Fruit fly (Drosophila melanogaster) S2 (cell line): ENCODE measurements around the gene Kr-h1.

Experiments
- CG8478 ChIP-seq: fragments of >200 bp; optimal IDR thresholded peaks from 2 replicates; lab custom pipeline; 2018
- CTCF ChIP-seq, 2 experiments: fragments of >200 bp; optimal IDR thresholded peaks; 2 replicates each; lab custom pipeline; 2018

The Kr-h1 gene

dm6 chr2L:6081134-6081832 is 1.1 kb upstream of the Kr-h1 start:
- TF ChIP-seq CTCF (optimal IDR thresholded peaks at IDR 0.05; lab: Kevin White, UChicago) (no peak), CG8478 (no peak)

dm6 chr2L:6082936-6083627 is 679 bp downstream of the Kr-h1 start:
- TF ChIP-seq CG8478 (no peak), CTCF (optimal IDR thresholded peaks at IDR 0.05; lab: Kevin White, UChicago) (no peak)

- TF ChIP-seq CTCF (optimal IDR thresholded peaks at IDR 0.05; lab: Kevin White, UChicago) (no peak), CG8478 (no peak)
Observed at dm6 chr2L:6084694-6085093, 2.3 kb downstream of the Kr-h1 start.

- no peak for TF ChIP-seq CTCF (optimal IDR thresholded peaks at IDR 0.05; lab: Kevin White, UChicago)
- no peak for TF ChIP-seq CG8478
Observed at dm6 chr2L:6085733-6086317, 3.4 kb downstream of the Kr-h1 start.

dm6 chr2L:6086771-6087170 is 4.4 kb downstream of the Kr-h1 start:
- TF ChIP-seq CG8478 (no peak), CTCF (optimal IDR thresholded peaks at IDR 0.05; lab: Kevin White, UChicago) (no peak)

- TF ChIP-seq CTCF (optimal IDR thresholded peaks at IDR 0.05; lab: Kevin White, UChicago) (no peak), CG8478 (no peak)
Observed at dm6 chr2L:6087685-6088084, 5.3 kb downstream of the Kr-h1 start.

- TF ChIP-seq CG8478 = no peak
- no peak for TF ChIP-seq CTCF (optimal IDR thresholded peaks at IDR 0.05; lab: Kevin White, UChicago)
Observed at dm6 chr2L:6088371-6089365, 6.3 kb downstream of the Kr-h1 start.

dm6 chr2L:6089604-6090198 is 7.3 kb downstream of the Kr-h1 start:
- TF ChIP-seq CG8478 = no peak
- no peak for TF ChIP-seq CTCF (optimal IDR thresholded peaks at IDR 0.05; lab: Kevin White, UChicago)

dm6 chr2L:6090365-6090764 is 8.0 kb downstream of the Kr-h1 start:
- no peak for TF ChIP-seq CTCF (optimal IDR thresholded peaks at IDR 0.05; lab: Kevin White, UChicago)
- no peak for TF ChIP-seq CG8478

dm6 chr2L:6090786-6091716 is 8.6 kb downstream of the Kr-h1 start, which contains the start of gene CG45075:
CG45075 (plus strand) TSS chr2L:6091412.
- TF ChIP-seq CG8478 = no peak
- peak in 1 of 2 experiments; percentile 19 for TF ChIP-seq CTCF (optimal IDR thresholded peaks at IDR 0.05; lab: Kevin White, UChicago)

- TF ChIP-seq CG8478 (no peak), CTCF (optimal IDR thresholded peaks at IDR 0.05; lab: Kevin White, UChicago) (no peak)
Observed at dm6 chr2L:6092300-6092699, 9.9 kb downstream of the Kr-h1 start.

dm6 chr2L:6098479-6099269 is 16.3 kb downstream of the Kr-h1 start, which contains the start of gene CG9175:
CG9175 (minus strand) TSS chr2L:6098966.
- TF ChIP-seq CTCF (optimal IDR thresholded peaks at IDR 0.05; lab: Kevin White, UChicago) (peak; percentile 0 to 37), CG8478 (no peak)

dm6 chr2L:6099270-6099644 is 16.9 kb downstream of the Kr-h1 start:
- TF ChIP-seq CTCF (optimal IDR thresholded peaks at IDR 0.05; lab: Kevin White, UChicago) (no peak), CG8478 (no peak)
